Worm (Caenorhabditis elegans) whole organism, early embryonic: Measurements from ENCODE around the gene F23D12.4.

Experiments
- B0310.2 ChIP-seq: sonication (generic microtip); optimal IDR thresholded peaks from 2 replicates; lab custom pipeline; 2016; ENCODE audit warnings: mild to moderate bottlenecking, missing genetic modification characterization, missing compliant biosample characterization
- F13C5.2 ChIP-seq: sonication (generic microtip); optimal IDR thresholded peaks from 2 replicates; lab custom pipeline; 2017; ENCODE audit warnings: mild to moderate bottlenecking, missing genetic modification characterization, inconsistent platforms, missing compliant biosample characterization
- aly-1 ChIP-seq: sonication (generic microtip); optimal IDR thresholded peaks from 2 replicates; lab custom pipeline; 2016; ENCODE audit warnings: missing genetic modification characterization, missing compliant biosample characterization
- ama-1 ChIP-seq: fragments of 150-350 bp; optimal IDR thresholded peaks from 2 replicates; lab custom pipeline; 2014
- ceh-13 ChIP-seq: fragments of 200-800 bp; sonication (Bioruptor generic); optimal IDR thresholded peaks from 2 replicates; lab custom pipeline; 2018; ENCODE audit warnings: mild to moderate bottlenecking, missing genetic modification characterization, missing compliant biosample characterization
- ceh-36 ChIP-seq: sonication (generic microtip); optimal IDR thresholded peaks from 2 replicates; lab custom pipeline; 2016; ENCODE audit warnings: missing genetic modification characterization, inconsistent platforms, missing compliant biosample characterization
- ets-7 ChIP-seq: sonication (generic microtip); optimal IDR thresholded peaks from 2 replicates; lab custom pipeline; 2016; ENCODE audit warnings: missing genotype, missing genetic modification characterization, missing compliant biosample characterization
- flt-1 ChIP-seq: fragments of 200-800 bp; sonication (Bioruptor generic); IDR thresholded peaks from 2 replicates; pipeline ENCODE4 v1.3.6; 2022; ENCODE audit warnings: missing genetic modification characterization, missing compliant biosample characterization
- hmg-4 ChIP-seq: fragments of 200-800 bp; sonication (Bioruptor generic); optimal IDR thresholded peaks from 2 replicates; lab custom pipeline; 2018; ENCODE audit warnings: mild to moderate bottlenecking, missing genetic modification characterization, missing compliant biosample characterization
- hnd-1 ChIP-seq: sonication (generic microtip); optimal IDR thresholded peaks from 2 replicates; lab custom pipeline; 2016; ENCODE audit warnings: missing genetic modification characterization, missing compliant biosample characterization
- scrt-1 ChIP-seq: fragments of 200-800 bp; sonication (Bioruptor generic); IDR thresholded peaks from 2 replicates; pipeline ENCODE4 v1.3.6; 2022; ENCODE audit warnings: missing genetic modification characterization, missing compliant biosample characterization
- tbx-11 ChIP-seq: fragments of 200-800 bp; sonication (Bioruptor generic); IDR thresholded peaks from 2 replicates; pipeline ENCODE4 v1.3.6; 2022; ENCODE audit warnings: missing genetic modification characterization, missing compliant biosample characterization
- tbx-37 ChIP-seq: fragments of 200-800 bp; sonication (Bioruptor generic); conservative IDR thresholded peaks from 2 replicates; pipeline ENCODE4 v1.3.6; 2022; ENCODE audit warnings: missing genetic modification reagents, missing genetic modification characterization, missing compliant biosample characterization
- tra-4 ChIP-seq: sonication (generic microtip); optimal IDR thresholded peaks from 2 replicates; lab custom pipeline; 2017; ENCODE audit warnings: missing genetic modification characterization, missing compliant biosample characterization

DNA sequence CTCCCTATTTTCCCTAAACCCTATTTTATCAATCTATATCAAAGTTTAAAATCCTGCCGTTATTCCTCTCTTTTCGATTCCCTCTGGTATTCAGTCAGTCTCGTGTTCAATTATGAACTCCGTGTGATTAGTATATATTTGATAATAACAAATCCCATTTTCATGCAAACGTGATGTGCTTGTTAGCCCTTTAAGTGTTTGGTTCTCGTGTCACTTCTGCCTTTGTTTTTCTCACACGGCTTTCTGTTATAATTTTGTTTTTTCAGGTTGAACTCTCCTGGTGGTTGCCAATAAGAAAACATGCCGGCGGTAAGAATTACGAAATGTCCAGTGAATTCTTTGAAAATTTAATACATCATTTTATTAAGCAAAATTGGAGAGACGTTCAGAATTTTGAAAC is 21.7 kb downstream of the F23D12.4 start, which contains the start of gene M163.21:
- TF ChIP-seq B0310.2 (tag; lab: Kevin White, UChicago) = no peak
- TF ChIP-seq aly-1 (tag; lab: Kevin White, UChicago) = no peak
- no peak for TF ChIP-seq tbx-37 (GFP tag; lab: Robert Waterston, UW)
- TF ChIP-seq ama-1 (lab: Kevin White, UChicago) = no peak
- TF ChIP-seq tbx-11 (GFP tag; lab: Robert Waterston, UW) = no peak
- no peak for TF ChIP-seq ets-7 (tag; lab: Kevin White, UChicago)
- TF ChIP-seq hnd-1 = no peak
- TF ChIP-seq ceh-13 = no peak
- no peak for TF ChIP-seq scrt-1 (GFP tag; lab: Robert Waterston, UW)
- no peak for TF ChIP-seq flt-1 (GFP tag; lab: Robert Waterston, UW)
- TF ChIP-seq tra-4 (tag; lab: Kevin White, UChicago) = no peak
- TF ChIP-seq ceh-36 = no peak
- no peak for TF ChIP-seq F13C5.2 (tag; lab: Kevin White, UChicago)
- TF ChIP-seq hmg-4 = no peak
